Fruit fly (Drosophila melanogaster): Measurements from ENCODE around the gene lbe.

Gene lbe

dm6 chr3R:21487706-21488406 is 41.5 kb upstream of the lbe start (continued):
- TF ChIP-seq acj6 (GFP tag; optimal IDR thresholded peaks at IDR 0.05) (peak; percentile 40), CG34406 (GFP tag; optimal IDR thresholded peaks at IDR 0.05) (no peak), Ets21C (GFP tag; optimal IDR thresholded peaks at IDR 0.05) (peak; percentile 10), CG7368 (GFP tag; optimal IDR thresholded peaks at IDR 0.05) (no peak), dsx (GFP tag; optimal IDR thresholded peaks at IDR 0.05; ENCODE audit: poor library complexity, severe bottlenecking) (peak; percentile 28), Sox15 (GFP tag; optimal IDR thresholded peaks at IDR 0.05) (no peak), fd59A (GFP tag; optimal IDR thresholded peaks at IDR 0.05) (no peak), Ets96B (tag; optimal IDR thresholded peaks at IDR 0.05) (no peak), CG10631 (GFP tag; optimal IDR thresholded peaks at IDR 0.05) (no peak), achi (GFP tag; optimal IDR thresholded peaks at IDR 0.05) (no peak), CG9139 (GFP tag; optimal IDR thresholded peaks at IDR 0.05) (no peak), CG32006 (GFP tag; optimal IDR thresholded peaks at IDR 0.05) (no peak), CG8319 (GFP tag; optimal IDR thresholded peaks at IDR 0.05) (no peak), CG1621 (tag; optimal IDR thresholded peaks at IDR 0.05) (no peak), Sox14 (GFP tag; optimal IDR thresholded peaks at IDR 0.05) (peak; percentile 38), Eip78C (GFP tag) (peak; percentile 45), svp (GFP tag) (no peak)

DNA sequence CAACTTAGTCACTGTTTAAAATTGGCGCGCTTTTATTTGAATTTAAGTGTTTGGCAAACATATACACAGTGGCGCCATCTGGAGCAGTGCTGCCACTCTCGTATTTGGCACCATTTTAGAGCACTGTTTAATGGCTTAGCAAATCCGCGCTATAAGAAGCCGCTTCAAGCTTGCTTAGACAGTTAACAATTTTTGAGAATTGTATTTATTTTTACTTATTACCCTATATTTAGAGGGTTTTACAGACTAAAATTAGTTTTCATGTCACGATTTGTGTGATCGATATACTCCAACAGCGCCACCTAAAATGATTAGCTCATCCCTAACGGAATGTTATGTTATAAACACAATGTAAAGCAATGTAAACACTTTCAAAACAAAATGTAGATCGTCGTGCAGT is 35.6 kb upstream of the lbe start, which contains the start of gene Fancm:
TSS of gene Fancm (plus strand) at position 366 of the 400 bp plus-strand sequence.
- no peak for TF ChIP-seq CG7368 (GFP tag; optimal IDR thresholded peaks at IDR 0.05)
- peak; percentile 57 for TF ChIP-seq CG10631 (GFP tag; optimal IDR thresholded peaks at IDR 0.05)
- no peak for TF ChIP-seq Sox102F (GFP tag; optimal IDR thresholded peaks at IDR 0.05)
- TF ChIP-seq CG11294 (GFP tag; IDR thresholded peaks at IDR 0.05) = no peak
- peak; percentile 98 for TF ChIP-seq CG6808 (GFP tag; optimal IDR thresholded peaks at IDR 0.05)
- TF ChIP-seq Hr4 (GFP tag; optimal IDR thresholded peaks at IDR 0.05) = no peak
- peak in 1 of 2 experiments; percentile 3 for TF ChIP-seq salr (GFP tag; optimal IDR thresholded peaks at IDR 0.05)
- TF ChIP-seq Hr38 (GFP tag; optimal IDR thresholded peaks at IDR 0.05) = no peak
- no peak for TF ChIP-seq Lpt (GFP tag; optimal IDR thresholded peaks at IDR 0.05)
- no peak for TF ChIP-seq CG32006 (GFP tag; optimal IDR thresholded peaks at IDR 0.05)
- TF ChIP-seq svp (GFP tag) = no peak
- TF ChIP-seq ss (GFP tag; optimal IDR thresholded peaks at IDR 0.05) = no peak
- no peak for TF ChIP-seq Sox14 (GFP tag; optimal IDR thresholded peaks at IDR 0.05)
- no peak for TF ChIP-seq CG16779 (tag; optimal IDR thresholded peaks at IDR 0.05)
- peak; percentile 76 for TF ChIP-seq Eip78C (GFP tag)
- no peak for TF ChIP-seq CG3032 (tag; optimal IDR thresholded peaks at IDR 0.05)
- TF ChIP-seq net (GFP tag; optimal IDR thresholded peaks at IDR 0.05) = no peak
- TF ChIP-seq cyc (GFP tag; optimal IDR thresholded peaks at IDR 0.05) = peak; percentile 67
- TF ChIP-seq Hr39 (GFP tag; optimal IDR thresholded peaks at IDR 0.05) = peak; percentile 68
- TF ChIP-seq CG10669 (GFP tag; optimal IDR thresholded peaks at IDR 0.05) = peak; percentile 7
- peak; percentile 56 for TF ChIP-seq pdm3 (GFP tag; optimal IDR thresholded peaks at IDR 0.05)
- peak; percentile 36 for TF ChIP-seq CG3919 (GFP tag; optimal IDR thresholded peaks at IDR 0.05)
- peak; percentile 22 for TF ChIP-seq Ets21C (GFP tag; optimal IDR thresholded peaks at IDR 0.05)
- peak; percentile 57 for TF ChIP-seq esn (GFP tag; optimal IDR thresholded peaks at IDR 0.05)
- TF ChIP-seq dsx (GFP tag; optimal IDR thresholded peaks at IDR 0.05; ENCODE audit: poor library complexity, severe bottlenecking) = peak; percentile 91
- no peak for TF ChIP-seq CG6854 (GFP tag; optimal IDR thresholded peaks at IDR 0.05)
- TF ChIP-seq fd59A (GFP tag; optimal IDR thresholded peaks at IDR 0.05) = no peak
- TF ChIP-seq CG31627 (GFP tag; optimal IDR thresholded peaks at IDR 0.05) = peak; percentile 71
- peak; percentile 18 for TF ChIP-seq CG34406 (GFP tag; optimal IDR thresholded peaks at IDR 0.05)
- TF ChIP-seq CG6792 (GFP tag; optimal IDR thresholded peaks at IDR 0.05) = no peak
- TF ChIP-seq achi (GFP tag; optimal IDR thresholded peaks at IDR 0.05) = no peak
- no peak for TF ChIP-seq CG8119 (GFP tag; IDR thresholded peaks at IDR 0.05)
- TF ChIP-seq CG11762 (GFP tag; optimal IDR thresholded peaks at IDR 0.05; ENCODE audit: insufficient read depth) = no peak
- TF ChIP-seq OdsH (GFP tag; optimal IDR thresholded peaks at IDR 0.05) = peak; percentile 17
- TF ChIP-seq Smox (GFP tag; optimal IDR thresholded peaks at IDR 0.05) = peak; percentile 27
- TF ChIP-seq CG11902 (GFP tag; optimal IDR thresholded peaks at IDR 0.05) = peak; percentile 48
- peak; percentile 30 for TF ChIP-seq Sox15 (GFP tag; optimal IDR thresholded peaks at IDR 0.05)
- no peak for TF ChIP-seq Eip75B (GFP tag; optimal IDR thresholded peaks at IDR 0.05)
- peak; percentile 65 for TF ChIP-seq lz (GFP tag; optimal IDR thresholded peaks at IDR 0.05)
- TF ChIP-seq CG15336 (GFP tag; IDR thresholded peaks at IDR 0.05) = no peak
- peak; percentile 34 for TF ChIP-seq dac (GFP tag; optimal IDR thresholded peaks at IDR 0.05)
- TF ChIP-seq fkh (GFP tag; optimal IDR thresholded peaks at IDR 0.05) = peak; percentile 94

Data from whole organism, prepupa.